Worm (Caenorhabditis elegans): ENCODE measurements around the gene tag-297.

The tag-297 gene

DNA sequence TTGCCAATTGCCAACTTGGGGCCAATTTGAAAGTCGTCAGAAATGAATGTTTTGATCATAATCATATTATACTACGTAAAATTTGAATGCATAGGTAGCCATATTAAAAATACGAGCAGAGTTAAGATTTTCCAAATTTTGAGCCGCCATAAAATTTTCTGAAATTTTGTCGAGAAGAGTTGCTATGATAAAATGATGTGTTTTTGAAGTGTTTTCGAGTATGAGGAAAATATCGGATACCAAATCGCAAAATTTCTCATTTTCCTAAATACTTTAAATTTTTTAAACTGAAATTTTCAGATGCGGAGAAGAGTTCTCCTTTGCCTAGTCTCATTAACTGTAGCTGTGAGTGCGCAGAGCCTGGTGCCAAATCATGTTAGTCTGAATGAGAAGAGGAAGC is at the start of gene tag-297:
tag-297 (plus strand) TSS at position 301 of the 400 bp plus-strand sequence.
- TF ChIP-seq flt-1 (GFP tag; IDR thresholded peaks at IDR 0.05) = no peak
- no peak for TF ChIP-seq scrt-1 (GFP tag; IDR thresholded peaks at IDR 0.05)
- no peak for TF ChIP-seq pes-1 (GFP tag; IDR thresholded peaks at IDR 0.05)
- no peak for TF ChIP-seq tbx-11 (GFP tag; IDR thresholded peaks at IDR 0.05)
- TF ChIP-seq F13C5.2 (tag; optimal IDR thresholded peaks at IDR 0.05) = no peak
- no peak for TF ChIP-seq B0310.2 (tag; optimal IDR thresholded peaks at IDR 0.05)
- no peak for TF ChIP-seq tbx-37 (GFP tag; conservative IDR thresholded peaks at IDR 0.05)
- TF ChIP-seq aly-1 (tag; optimal IDR thresholded peaks at IDR 0.05) = no peak
- TF ChIP-seq ets-7 (tag; optimal IDR thresholded peaks at IDR 0.05) = no peak
- TF ChIP-seq sea-1 (GFP tag; conservative IDR thresholded peaks at IDR 0.05) = no peak
- no peak for TF ChIP-seq hnd-1 (tag; optimal IDR thresholded peaks at IDR 0.05)
- TF ChIP-seq hmbx-1 (tag; optimal IDR thresholded peaks at IDR 0.05) = no peak
- TF ChIP-seq hmg-4 (GFP tag; optimal IDR thresholded peaks at IDR 0.05) = no peak
- no peak for TF ChIP-seq tra-4 (tag; optimal IDR thresholded peaks at IDR 0.05)
- TF ChIP-seq ama-1 (optimal IDR thresholded peaks at IDR 0.05) = no peak
- no peak for TF ChIP-seq ceh-36 (tag; optimal IDR thresholded peaks at IDR 0.05)
- no peak for TF ChIP-seq ceh-13 (GFP tag; optimal IDR thresholded peaks at IDR 0.05)

DNA sequence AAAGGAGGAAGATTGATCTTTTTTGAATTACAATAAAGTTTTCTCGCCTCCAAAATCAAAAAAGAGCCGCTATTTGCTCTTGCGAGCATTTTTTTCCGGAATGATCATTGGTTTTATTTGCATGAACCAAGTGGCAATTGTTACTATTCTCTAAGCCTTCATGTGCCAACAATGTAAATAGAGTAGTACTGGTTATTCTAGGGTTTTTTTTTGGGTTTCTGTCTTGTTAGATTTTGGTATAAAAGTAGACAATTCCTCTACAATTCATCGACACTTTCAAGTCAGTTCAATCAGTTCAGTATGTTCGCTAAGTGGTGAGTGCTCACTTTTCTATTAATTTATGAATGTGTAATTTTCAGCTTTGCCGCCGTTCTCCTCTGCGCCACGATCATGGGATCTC is 49.4 kb upstream of the tag-297 start, which contains the start of gene nspb-7:
nspb-7 (plus strand) TSS at position 301 of the 400 bp plus-strand sequence.
- TF ChIP-seq hmg-4 (GFP tag; optimal IDR thresholded peaks at IDR 0.05) = no peak
- no peak for TF ChIP-seq sea-1 (GFP tag; conservative IDR thresholded peaks at IDR 0.05)
- TF ChIP-seq B0310.2 (tag; optimal IDR thresholded peaks at IDR 0.05) = no peak
- no peak for TF ChIP-seq scrt-1 (GFP tag; IDR thresholded peaks at IDR 0.05)
- TF ChIP-seq hmbx-1 (tag; optimal IDR thresholded peaks at IDR 0.05) = no peak
- TF ChIP-seq tra-4 (tag; optimal IDR thresholded peaks at IDR 0.05) = no peak
- no peak for TF ChIP-seq pes-1 (GFP tag; IDR thresholded peaks at IDR 0.05)
- no peak for TF ChIP-seq ama-1 (optimal IDR thresholded peaks at IDR 0.05)
- no peak for TF ChIP-seq tbx-37 (GFP tag; conservative IDR thresholded peaks at IDR 0.05)
- no peak for TF ChIP-seq flt-1 (GFP tag; IDR thresholded peaks at IDR 0.05)
- no peak for TF ChIP-seq F13C5.2 (tag; optimal IDR thresholded peaks at IDR 0.05)

DNA sequence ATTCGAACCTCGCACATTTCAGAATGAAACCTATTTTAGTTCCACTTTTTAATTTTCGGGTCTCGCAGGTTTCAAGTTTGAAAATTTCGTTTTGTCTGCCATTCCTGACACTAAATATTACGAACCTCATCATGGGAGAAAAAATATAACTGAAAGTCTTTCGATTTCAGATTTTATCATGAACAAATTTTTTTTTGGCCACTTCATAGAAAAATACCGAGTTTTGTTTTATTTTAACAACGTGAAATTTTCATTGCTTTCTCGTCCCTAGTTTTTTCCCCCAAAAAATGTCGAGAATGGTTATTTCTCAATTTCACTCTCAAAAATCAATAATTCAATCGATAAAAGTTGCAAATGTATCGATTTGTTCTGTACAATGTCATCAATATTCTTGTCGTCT is 48.7 kb upstream of the tag-297 start, which contains the start of gene C01G12.9:
C01G12.9 (plus strand) TSS at position 301 of the 400 bp plus-strand sequence.
- TF ChIP-seq ceh-13 (GFP tag; optimal IDR thresholded peaks at IDR 0.05) (no peak), F13C5.2 (tag; optimal IDR thresholded peaks at IDR 0.05) (no peak), tra-4 (tag; optimal IDR thresholded peaks at IDR 0.05) (no peak), tbx-37 (GFP tag; conservative IDR thresholded peaks at IDR 0.05) (no peak), hmbx-1 (tag; optimal IDR thresholded peaks at IDR 0.05) (no peak), sea-1 (GFP tag; conservative IDR thresholded peaks at IDR 0.05) (no peak), ets-7 (tag; optimal IDR thresholded peaks at IDR 0.05) (no peak), ceh-36 (tag; optimal IDR thresholded peaks at IDR 0.05) (no peak), ama-1 (optimal IDR thresholded peaks at IDR 0.05) (no peak), aly-1 (tag; optimal IDR thresholded peaks at IDR 0.05) (no peak), hnd-1 (tag; optimal IDR thresholded peaks at IDR 0.05) (no peak), B0310.2 (tag; optimal IDR thresholded peaks at IDR 0.05) (no peak), flt-1 (GFP tag; IDR thresholded peaks at IDR 0.05) (no peak), hmg-4 (GFP tag; optimal IDR thresholded peaks at IDR 0.05) (no peak), tbx-11 (GFP tag; IDR thresholded peaks at IDR 0.05) (no peak), scrt-1 (GFP tag; IDR thresholded peaks at IDR 0.05) (no peak)

DNA sequence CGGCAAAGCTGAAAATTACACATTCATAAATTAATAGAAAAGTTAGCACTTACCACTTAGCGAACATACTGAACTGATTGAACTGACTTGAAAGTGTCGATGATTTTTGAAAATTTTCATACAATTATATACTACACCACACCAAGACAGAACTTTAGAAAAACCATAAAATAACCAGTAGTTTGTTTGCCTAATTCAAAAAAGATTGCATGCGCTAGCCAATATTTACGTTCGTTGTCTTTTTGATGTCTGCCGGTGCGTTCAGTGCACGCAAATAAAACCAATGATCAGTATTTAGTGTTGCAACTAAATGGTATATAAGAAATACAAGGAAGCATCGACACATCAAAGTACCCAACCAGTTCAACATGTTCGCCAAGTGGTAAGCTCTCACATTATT is 46.9 kb upstream of the tag-297 start, which contains the start of the genes nspb-8 and nspb-9:
nspb-8 (minus strand) TSS at position 101 of the 400 bp plus-strand sequence.
nspb-9 (plus strand) TSS at position 311 of the 400 bp plus-strand sequence.
- no peak for TF ChIP-seq hmg-4 (GFP tag; optimal IDR thresholded peaks at IDR 0.05)
- TF ChIP-seq ets-7 (tag; optimal IDR thresholded peaks at IDR 0.05) = no peak
- no peak for TF ChIP-seq tra-4 (tag; optimal IDR thresholded peaks at IDR 0.05)
- TF ChIP-seq tbx-37 (GFP tag; conservative IDR thresholded peaks at IDR 0.05) = no peak
- TF ChIP-seq aly-1 (tag; optimal IDR thresholded peaks at IDR 0.05) = no peak
- TF ChIP-seq flt-1 (GFP tag; IDR thresholded peaks at IDR 0.05) = no peak
- TF ChIP-seq hnd-1 (tag; optimal IDR thresholded peaks at IDR 0.05) = no peak
- no peak for TF ChIP-seq ceh-36 (tag; optimal IDR thresholded peaks at IDR 0.05)
- no peak for TF ChIP-seq ceh-13 (GFP tag; optimal IDR thresholded peaks at IDR 0.05)
- TF ChIP-seq hmbx-1 (tag; optimal IDR thresholded peaks at IDR 0.05) = no peak
- no peak for TF ChIP-seq scrt-1 (GFP tag; IDR thresholded peaks at IDR 0.05)
- no peak for TF ChIP-seq B0310.2 (tag; optimal IDR thresholded peaks at IDR 0.05)
- no peak for TF ChIP-seq tbx-11 (GFP tag; IDR thresholded peaks at IDR 0.05)
- TF ChIP-seq ama-1 (optimal IDR thresholded peaks at IDR 0.05) = no peak
- no peak for TF ChIP-seq sea-1 (GFP tag; conservative IDR thresholded peaks at IDR 0.05)
- TF ChIP-seq F13C5.2 (tag; optimal IDR thresholded peaks at IDR 0.05) = no peak
- no peak for TF ChIP-seq pes-1 (GFP tag; IDR thresholded peaks at IDR 0.05)

DNA sequence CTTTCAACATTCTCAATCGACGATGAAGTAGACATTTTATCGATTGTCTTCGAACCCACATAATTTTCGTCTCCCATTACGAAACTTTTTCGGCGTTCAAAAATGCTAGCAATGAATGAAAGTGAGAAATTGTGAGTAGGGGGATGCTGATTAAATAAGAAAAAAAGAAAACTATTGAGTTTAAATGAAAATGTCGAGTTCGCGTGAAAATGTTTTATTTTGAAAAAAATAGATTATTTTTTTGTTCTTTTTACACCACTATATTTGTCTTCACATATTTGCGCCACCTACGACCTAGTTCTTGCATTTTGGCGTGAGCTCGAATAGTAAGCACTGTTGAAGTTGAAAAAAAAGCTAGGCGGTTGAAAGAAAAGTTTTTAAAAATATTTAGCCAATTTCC is 45.2 kb upstream of the tag-297 start, which contains the start of gene C01G12.3:
C01G12.3 (minus strand) TSS at position 101 of the 400 bp plus-strand sequence.
- TF ChIP-seq flt-1 (GFP tag; IDR thresholded peaks at IDR 0.05) (no peak), tra-4 (tag; optimal IDR thresholded peaks at IDR 0.05) (no peak), ceh-13 (GFP tag; optimal IDR thresholded peaks at IDR 0.05) (no peak), ama-1 (optimal IDR thresholded peaks at IDR 0.05) (no peak), ets-7 (tag; optimal IDR thresholded peaks at IDR 0.05) (no peak), F13C5.2 (tag; optimal IDR thresholded peaks at IDR 0.05) (no peak), ceh-36 (tag; optimal IDR thresholded peaks at IDR 0.05) (no peak), tbx-37 (GFP tag; conservative IDR thresholded peaks at IDR 0.05) (no peak), sea-1 (GFP tag; conservative IDR thresholded peaks at IDR 0.05) (no peak), hnd-1 (tag; optimal IDR thresholded peaks at IDR 0.05) (no peak)

DNA sequence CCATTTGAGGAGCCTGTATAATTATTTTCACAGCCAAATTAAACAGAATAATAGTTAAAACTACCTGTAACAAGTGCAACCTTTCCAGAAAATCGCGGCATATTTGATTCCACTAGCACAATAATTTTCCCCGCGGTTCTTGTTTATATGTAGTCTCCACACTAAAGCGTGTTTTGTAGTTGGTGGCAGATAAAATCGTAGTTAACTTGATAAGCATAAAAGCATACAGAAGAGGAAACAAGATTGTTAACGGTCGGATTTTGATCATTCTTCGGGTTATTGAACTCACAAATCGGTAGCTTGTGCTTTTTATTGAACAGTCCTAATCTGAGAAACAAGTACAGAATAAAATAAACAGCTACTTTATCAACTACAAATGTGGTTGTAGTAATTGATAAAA is 40.0 kb upstream of the tag-297 start, which contains the start of gene C01G12.5:
C01G12.5 (minus strand) TSS at position 101 of the 400 bp plus-strand sequence.
- TF ChIP-seq hmbx-1 (tag; optimal IDR thresholded peaks at IDR 0.05) (no peak), scrt-1 (GFP tag; IDR thresholded peaks at IDR 0.05) (no peak), tbx-37 (GFP tag; conservative IDR thresholded peaks at IDR 0.05) (no peak)

DNA sequence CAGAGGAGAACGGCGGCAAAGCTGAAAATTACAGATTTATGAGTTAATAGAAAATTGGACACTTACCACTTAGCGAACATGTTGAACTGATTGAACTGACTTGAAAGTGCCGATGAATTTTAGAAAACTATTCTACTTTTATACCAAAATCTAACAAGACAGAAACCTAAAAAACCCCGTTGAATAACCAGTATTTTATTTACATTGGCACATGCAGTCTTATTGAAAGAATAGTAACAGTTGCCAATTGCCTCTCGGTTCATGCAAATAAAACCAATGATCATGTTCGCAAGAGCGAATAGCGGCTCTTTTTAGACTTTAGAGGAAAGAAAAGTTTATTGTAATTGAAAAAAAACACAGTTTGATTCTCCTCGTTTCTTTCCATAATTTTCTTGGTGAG is 39.3 kb upstream of the tag-297 start, which contains the start of gene nspb-10:
nspb-10 (minus strand) TSS at position 101 of the 400 bp plus-strand sequence.
- no peak for TF ChIP-seq pes-1 (GFP tag; IDR thresholded peaks at IDR 0.05)
- no peak for TF ChIP-seq tbx-37 (GFP tag; conservative IDR thresholded peaks at IDR 0.05)
